Worm (Caenorhabditis elegans): ENCODE data around the gene flp-20.

The flp-20 gene

ce11 chrX:9372221-9372620, 22.5 kb upstream of the flp-20 start:
- TF ChIP-seq unc-42 (tag; optimal IDR thresholded peaks at IDR 0.05) (peak; percentile 60), Y22D7AL.16 (tag; optimal IDR thresholded peaks at IDR 0.05) (no peak)

ce11 chrX:9369927-9370326, 20.2 kb upstream of the flp-20 start:
- TF ChIP-seq odd-2 (tag; optimal IDR thresholded peaks at IDR 0.05) (no peak), ceh-45 (GFP tag; IDR thresholded peaks at IDR 0.05) (no peak)

- TF ChIP-seq pat-9 (tag; optimal IDR thresholded peaks at IDR 0.05) (no peak), K02D7.2 (tag; optimal IDR thresholded peaks at IDR 0.05) (no peak), pha-2 (tag; optimal IDR thresholded peaks at IDR 0.05) (no peak), unc-42 (tag; optimal IDR thresholded peaks at IDR 0.05) (peak; percentile 48)
Measured at ce11 chrX:9364501-9364900, 14.8 kb upstream of the flp-20 start, which contains the start of gene pkc-2. Gene pkc-2 (plus strand): TSS chrX:9364818.

ce11 chrX:9364082-9364481, 14.4 kb upstream of the flp-20 start:
- TF ChIP-seq elt-2 (tag; optimal IDR thresholded peaks at IDR 0.05): peak; percentile 25
- TF ChIP-seq ceh-2 (tag; optimal IDR thresholded peaks at IDR 0.05): no peak

ce11 chrX:9361136-9361535, 11.4 kb upstream of the flp-20 start:
- TF ChIP-seq hlh-8 (tag; optimal IDR thresholded peaks at IDR 0.05): no peak
- no peak for TF ChIP-seq pqm-1 (tag; optimal IDR thresholded peaks at IDR 0.05)
- no peak for TF ChIP-seq dve-1 (tag; optimal IDR thresholded peaks at IDR 0.05)
- TF ChIP-seq unc-42 (tag; optimal IDR thresholded peaks at IDR 0.05): peak; percentile 94

- peak; percentile 73 for TF ChIP-seq ets-4 (tag; optimal IDR thresholded peaks at IDR 0.05)
- TF ChIP-seq C08G9.2 (tag; optimal IDR thresholded peaks at IDR 0.05): peak; percentile 64
- no peak for TF ChIP-seq pat-9 (tag; optimal IDR thresholded peaks at IDR 0.05)
- TF ChIP-seq nfya-1 (tag; optimal IDR thresholded peaks at IDR 0.05): peak; percentile 10
- TF ChIP-seq tbx-2 (tag; optimal IDR thresholded peaks at IDR 0.05): peak; percentile 74
- no peak for TF ChIP-seq pha-4 (tag; optimal IDR thresholded peaks at IDR 0.05)
- peak; percentile 31 for TF ChIP-seq ceh-34 (tag; optimal IDR thresholded peaks at IDR 0.05)
- peak; percentile 8 for TF ChIP-seq lim-6 (tag; optimal IDR thresholded peaks at IDR 0.05)
- peak; percentile 63 for TF ChIP-seq ceh-2 (tag; optimal IDR thresholded peaks at IDR 0.05)
- TF ChIP-seq ceh-31 (tag; optimal IDR thresholded peaks at IDR 0.05): peak; percentile 73
- TF ChIP-seq hlh-30 (tag; optimal IDR thresholded peaks at IDR 0.05; ENCODE audit: insufficient read depth): peak; percentile 97
- no peak for TF ChIP-seq che-1 (tag; optimal IDR thresholded peaks at IDR 0.05)
Measured at ce11 chrX:9347380-9347979, 2.2 kb downstream of the flp-20 start, which contains the start of gene oga-1. Gene oga-1 (minus strand): TSS chrX:9347430.

- TF ChIP-seq lin-11 (tag; optimal IDR thresholded peaks at IDR 0.05) (no peak), sox-4 (tag; optimal IDR thresholded peaks at IDR 0.05) (no peak), ceh-24 (tag; optimal IDR thresholded peaks at IDR 0.05) (no peak), pha-2 (tag; optimal IDR thresholded peaks at IDR 0.05) (no peak), tbx-2 (tag; optimal IDR thresholded peaks at IDR 0.05) (no peak), fkh-10 (GFP tag; optimal IDR thresholded peaks at IDR 0.05) (no peak), ceh-18 (tag; optimal IDR thresholded peaks at IDR 0.05) (no peak), nhr-11 (tag; optimal IDR thresholded peaks at IDR 0.05) (no peak), unc-3 (GFP tag; conservative IDR thresholded peaks at IDR 0.05) (no peak), unc-3 (tag; optimal IDR thresholded peaks at IDR 0.05) (no peak), pat-9 (tag; optimal IDR thresholded peaks at IDR 0.05) (no peak), sdc-2 (tag; optimal IDR thresholded peaks at IDR 0.05) (no peak), npax-4 (tag; optimal IDR thresholded peaks at IDR 0.05) (no peak), syd-9 (tag; optimal IDR thresholded peaks at IDR 0.05) (no peak)
Measured at ce11 chrX:9338375-9338774, 11.3 kb downstream of the flp-20 start, which contains the start of gene apa-2. Gene apa-2 (plus strand): TSS chrX:9338675.
